Fruit fly (Drosophila melanogaster): Measurements from ENCODE around the gene CG1628.

DNA sequence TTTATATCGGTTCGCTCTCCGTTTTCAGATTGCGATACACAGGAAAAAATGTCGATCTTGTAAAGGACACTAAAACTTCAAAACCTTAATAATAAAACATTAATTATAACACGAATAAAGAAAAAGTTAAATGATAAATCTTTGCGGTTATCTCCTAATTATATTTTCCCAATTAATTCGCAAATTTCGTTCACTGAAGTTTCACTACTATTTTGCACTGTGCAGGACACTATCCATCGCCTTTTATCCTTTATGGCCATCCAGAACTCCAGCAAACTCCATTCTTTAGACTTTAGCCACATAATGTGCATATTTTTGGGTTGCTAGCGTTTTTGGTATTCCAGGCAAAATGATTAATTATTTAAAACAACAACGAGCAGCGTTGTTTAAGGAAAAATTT, 53.5 kb downstream of the CG1628 start:
- TF ChIP-seq CG8478 (optimal IDR thresholded peaks at IDR 0.05) (no peak), psq (optimal IDR thresholded peaks at IDR 0.05) (no peak)

Data from whole organism.